Worm (Caenorhabditis elegans): Measurements from ENCODE around the gene aex-2.

ce11 chrX:9676009-9676408 lies 23.1 kb upstream of the aex-2 start:
- TF ChIP-seq F33H1.4 (GFP tag; IDR thresholded peaks at IDR 0.05): no peak
- TF ChIP-seq B0336.3 (GFP tag; IDR thresholded peaks at IDR 0.05): no peak
- no peak for TF ChIP-seq C06A6.2 (GFP tag; conservative IDR thresholded peaks at IDR 0.05)
- no peak for TF ChIP-seq unc-130 (GFP tag; optimal IDR thresholded peaks at IDR 0.05)
- no peak for TF ChIP-seq attf-3 (GFP tag; conservative IDR thresholded peaks at IDR 0.05)
- TF ChIP-seq tbp1 (GFP tag; optimal IDR thresholded peaks at IDR 0.05): no peak

Measured in whole organism, young adult.